Fruit fly (Drosophila melanogaster): ENCODE results near the gene CG11694.
A peak's percentile ranks its signal among the peaks of the same experiment; 100 is the strongest.

CG11694 gene

DNA sequence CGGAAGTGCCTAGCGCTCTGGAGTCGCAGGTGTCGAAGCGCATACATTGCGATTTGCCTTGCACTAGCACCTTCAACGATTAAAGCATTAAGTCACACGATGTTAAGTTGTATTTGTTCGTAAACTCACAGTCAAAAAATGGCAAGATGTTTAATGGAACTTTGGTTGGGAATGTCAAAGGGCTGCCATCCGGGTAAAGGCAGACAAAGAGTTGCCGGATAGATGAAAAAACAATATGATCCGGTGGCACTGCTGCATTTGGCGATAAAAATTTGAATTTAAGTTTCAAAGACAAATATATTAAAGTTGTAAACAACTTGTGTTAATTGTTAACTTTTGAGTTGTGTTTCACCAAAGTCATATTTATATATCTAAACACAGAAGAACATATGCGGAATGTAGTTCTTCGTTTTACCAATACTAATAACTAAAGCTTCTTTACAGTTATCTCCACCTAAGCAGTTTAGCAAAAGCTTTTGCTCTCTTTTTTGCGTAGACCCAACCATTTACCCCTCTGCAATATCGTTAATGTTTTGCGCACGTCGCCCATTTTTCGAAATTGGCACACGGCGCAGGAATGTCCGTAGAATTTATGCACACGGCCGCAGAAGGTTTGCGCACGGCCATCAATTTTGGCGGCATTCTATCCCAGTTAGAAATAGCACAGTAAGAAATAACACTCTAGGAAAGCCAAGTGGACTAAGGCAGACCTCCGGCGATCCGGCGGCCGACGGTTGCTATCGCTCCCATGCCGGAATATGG is 4.6 kb upstream of the CG11694 start, which contains the start of gene Coq2 (continued):
- no peak for TF ChIP-seq CG13894 (tag; optimal IDR thresholded peaks at IDR 0.05)
- peak; percentile 82 for TF ChIP-seq MBD-R2 (GFP tag; IDR thresholded peaks at IDR 0.05)
- peak; percentile 25 for TF ChIP-seq CG2120 (GFP tag; optimal IDR thresholded peaks at IDR 0.05)
- TF ChIP-seq CG15514 (GFP tag; optimal IDR thresholded peaks at IDR 0.05) = peak; percentile 60
- no peak for TF ChIP-seq CG11093 (GFP tag; IDR thresholded peaks at IDR 0.05)
- TF ChIP-seq trem (tag; optimal IDR thresholded peaks at IDR 0.05) = peak; percentile 86
- peak; percentile 29 for TF ChIP-seq CG14710 (tag; optimal IDR thresholded peaks at IDR 0.05)
- peak in 1 of 2 experiments; percentile 93 for TF ChIP-seq insv (GFP tag; optimal IDR thresholded peaks at IDR 0.05)
- 0 out of 3 replicates have a peak, but pooled peaks have one; percentile 13 for TF ChIP-seq Dbx (GFP tag; IDR thresholded peaks at IDR 0.05)
- peak; percentile 28; the same call in 1 of the 3 replicates for TF ChIP-seq knrl (GFP tag; IDR thresholded peaks at IDR 0.05; ENCODE audit: partially characterized antibody)
- no peak for TF ChIP-seq corto (GFP tag; optimal IDR thresholded peaks at IDR 0.05)
- peak; percentile 92 for TF ChIP-seq sd (tag; optimal IDR thresholded peaks at IDR 0.05)
- peak; percentile 12 for TF ChIP-seq nmo (GFP tag; optimal IDR thresholded peaks at IDR 0.05)
- TF ChIP-seq sr (GFP tag; IDR thresholded peaks at IDR 0.05) = no peak
- peak; percentile 79 for TF ChIP-seq Med (GFP tag)
- no peak for TF ChIP-seq CG9876 (GFP tag; optimal IDR thresholded peaks at IDR 0.05)
- peak; percentile 44; the same call in 1 of the 2 replicates for TF ChIP-seq CG13287 (GFP tag; IDR thresholded peaks at IDR 0.05; ENCODE audit: partially characterized antibody)
- peak in 1 of 2 experiments; percentile 18 for TF ChIP-seq Pdp1 (GFP tag; optimal IDR thresholded peaks at IDR 0.05)
- peak; percentile 88 for TF ChIP-seq Lhr (GFP tag; optimal IDR thresholded peaks at IDR 0.05)
- TF ChIP-seq CTCF (GFP tag; optimal IDR thresholded peaks at IDR 0.05) = peak; percentile 53
- no peak for TF ChIP-seq pb (GFP tag; optimal IDR thresholded peaks at IDR 0.05)
- peak; percentile 14 for TF ChIP-seq Nf-YB (GFP tag; optimal IDR thresholded peaks at IDR 0.05)
- TF ChIP-seq Sin3A (optimal IDR thresholded peaks at IDR 0.05) = peak; percentile 8
- TF ChIP-seq gfzf (GFP tag; optimal IDR thresholded peaks at IDR 0.05) = peak; percentile 13
- 0 out of 2 replicates have a peak, but pooled peaks have one; percentile 32 for TF ChIP-seq Rfx (GFP tag; IDR thresholded peaks at IDR 0.05)
- peak; percentile 25; the same call in 1 of the 2 replicates for TF ChIP-seq slbo (GFP tag; IDR thresholded peaks at IDR 0.05)
- peak; percentile 44 for TF ChIP-seq Sry-δ (GFP tag; optimal IDR thresholded peaks at IDR 0.05)
- no peak for TF ChIP-seq lilli (GFP tag; optimal IDR thresholded peaks at IDR 0.05)
- TF ChIP-seq Ets97D (GFP tag; optimal IDR thresholded peaks at IDR 0.05) = peak; percentile 42
- peak; percentile 25 for TF ChIP-seq CG12659 (GFP tag; optimal IDR thresholded peaks at IDR 0.05)
- TF ChIP-seq mirr (GFP tag; optimal IDR thresholded peaks at IDR 0.05) = no peak
- TF ChIP-seq crp (GFP tag; optimal IDR thresholded peaks at IDR 0.05) = no peak
- TF ChIP-seq ATbp (GFP tag; optimal IDR thresholded peaks at IDR 0.05) = no peak
- peak; percentile 15 for TF ChIP-seq pita (GFP tag; optimal IDR thresholded peaks at IDR 0.05)
- no peak for TF ChIP-seq Scr (GFP tag; IDR thresholded peaks at IDR 0.05; ENCODE audit: partially characterized antibody)
- TF ChIP-seq HmgZ (tag; optimal IDR thresholded peaks at IDR 0.05) = peak; percentile 2
- peak; percentile 16 for TF ChIP-seq CG9797 (GFP tag; optimal IDR thresholded peaks at IDR 0.05)
- peak; percentile 29; the same call in 1 of the 2 replicates for TF ChIP-seq vvl (GFP tag; IDR thresholded peaks at IDR 0.05)
- peak; percentile 93 for TF ChIP-seq Dp (GFP tag; optimal IDR thresholded peaks at IDR 0.05)
- peak; percentile 74 for TF ChIP-seq pzg (GFP tag; optimal IDR thresholded peaks at IDR 0.05)
- TF ChIP-seq CG31388 (GFP tag; optimal IDR thresholded peaks at IDR 0.05) = no peak
- TF ChIP-seq MESR4 (GFP tag; optimal IDR thresholded peaks at IDR 0.05) = peak; percentile 52
- peak; percentile 30 for TF ChIP-seq CG31365 (tag; optimal IDR thresholded peaks at IDR 0.05)
- TF ChIP-seq grau (tag; optimal IDR thresholded peaks at IDR 0.05) = no peak
- TF ChIP-seq CG3847 (GFP tag; IDR thresholded peaks at IDR 0.05) = peak; percentile 77
- TF ChIP-seq CG2116 (GFP tag; optimal IDR thresholded peaks at IDR 0.05) = peak; percentile 84
- no peak for TF ChIP-seq gce (GFP tag; IDR thresholded peaks at IDR 0.05)
- no peak for TF ChIP-seq Meics (GFP tag; optimal IDR thresholded peaks at IDR 0.05)
- peak; percentile 24; the same call in 1 of the 2 replicates for TF ChIP-seq GATAe (GFP tag; conservative IDR thresholded peaks at IDR 0.05)

Data from whole organism, embryonic.